Worm (Caenorhabditis elegans): ENCODE results near the gene ugt-54.

DNA sequence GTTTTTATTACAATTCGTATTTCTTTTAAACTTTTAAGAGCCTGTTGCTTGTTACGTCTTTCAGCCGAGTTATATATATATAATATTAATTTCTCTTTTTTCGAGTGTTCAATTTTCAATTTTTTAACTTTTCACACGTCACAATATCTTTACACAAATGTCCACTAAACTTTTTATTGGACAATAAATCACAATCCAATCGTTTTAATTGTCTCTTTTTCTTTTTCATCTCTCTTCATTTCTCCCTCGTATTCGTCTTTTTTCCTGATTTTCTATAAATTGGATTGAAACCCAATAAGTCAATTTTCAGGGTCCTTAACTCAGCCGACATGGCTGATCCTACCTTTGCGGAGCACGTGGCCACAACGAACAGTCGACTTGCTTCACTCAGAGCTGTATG, 50.6 kb downstream of the ugt-54 start, which contains the start of gene miz-1:
- no peak for TF ChIP-seq nhr-25 (tag; optimal IDR thresholded peaks at IDR 0.05)
- no peak for TF ChIP-seq ama-1 (optimal IDR thresholded peaks at IDR 0.05)
- TF ChIP-seq mdl-1 (tag; optimal IDR thresholded peaks at IDR 0.05), result no peak
- TF ChIP-seq unc-62 (GFP tag; optimal IDR thresholded peaks at IDR 0.05), result no peak
